Fruit fly (Drosophila melanogaster) whole organism: ENCODE measurements around the gene CG1979.

ENCODE experiments used
- Dll ChIP-seq: fragments of >200 bp; optimal IDR thresholded peaks from 2 replicates; lab custom pipeline; 2017
- EcR ChIP-seq, 2 experiments: fragments of >200 bp; optimal IDR thresholded peaks; 2 replicates each; lab custom pipeline; 2017; ENCODE audit warnings: missing biosample characterization in 2 of 2, missing genetic modification characterization in 2 of 2, missing genetic modification reagents in 2 of 2
- pan ChIP-seq: fragments of >200 bp; optimal IDR thresholded peaks from 2 replicates; lab custom pipeline; 2017
- psq ChIP-seq: fragments of >200 bp; optimal IDR thresholded peaks from 2 replicates; lab custom pipeline; 2017
- usp ChIP-seq: fragments of >200 bp; optimal IDR thresholded peaks from 2 replicates; lab custom pipeline; 2017; ENCODE audit warnings: missing biosample characterization, missing genetic modification characterization, mixed read lengths

dm6 chr3R:7075115-7075425 lies 20.7 kb downstream of the CG1979 start:
- TF ChIP-seq pan (lab: Kevin White, UChicago) (no peak), EcR (GFP tag; optimal IDR thresholded peaks at IDR 0.05; lab: Kevin White, UChicago) (no peak), usp (no peak), Dll (lab: Kevin White, UChicago) (no peak), psq (lab: Kevin White, UChicago) (no peak)
